Fruit fly (Drosophila melanogaster): ENCODE results near the gene Gr10b.

Gene Gr10b

DNA sequence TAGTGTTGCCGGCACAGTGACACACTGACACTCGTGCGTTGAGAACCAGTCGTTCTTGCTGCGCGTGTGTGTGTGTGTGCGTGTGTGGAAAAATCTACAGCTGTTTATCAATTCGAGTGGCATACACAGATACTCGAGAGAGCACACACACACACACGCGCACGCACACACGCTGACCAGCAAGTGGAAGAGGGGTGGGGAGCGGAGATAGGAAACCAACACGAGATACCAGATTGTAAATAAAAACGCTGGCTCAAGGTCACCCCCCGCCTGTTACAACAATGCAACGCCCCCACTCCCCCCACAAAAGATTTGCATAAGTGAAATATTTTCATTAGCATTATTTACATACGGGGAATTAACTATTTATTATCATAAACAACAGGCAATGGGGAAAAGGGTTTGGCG, 14.3 kb upstream of the Gr10b start (continued):
- TF ChIP-seq mld (GFP tag; IDR thresholded peaks at IDR 0.05; ENCODE audit: partially characterized antibody): no peak
- 0 out of 3 replicates have a peak, but pooled peaks have one; percentile 49 for TF ChIP-seq so (GFP tag; IDR thresholded peaks at IDR 0.05)
- no peak for TF ChIP-seq CG4282 (GFP tag; optimal IDR thresholded peaks at IDR 0.05)
- no peak for TF ChIP-seq z (GFP tag; IDR thresholded peaks at IDR 0.05)
- no peak for TF ChIP-seq CG4360 (GFP tag; IDR thresholded peaks at IDR 0.05)
- no peak for TF ChIP-seq hb (GFP tag; IDR thresholded peaks at IDR 0.05; ENCODE audit: partially characterized antibody)
- TF ChIP-seq Tbp (GFP tag; optimal IDR thresholded peaks at IDR 0.05): no peak
- no peak for TF ChIP-seq CG42726 (GFP tag; IDR thresholded peaks at IDR 0.05; ENCODE audit: partially characterized antibody)
- TF ChIP-seq nau (GFP tag; optimal IDR thresholded peaks at IDR 0.05): peak; percentile 66
- no peak for TF ChIP-seq CG10321 (GFP tag; IDR thresholded peaks at IDR 0.05)
- no peak for TF ChIP-seq Poxn (GFP tag; IDR thresholded peaks at IDR 0.05)
- peak; percentile 20 for TF ChIP-seq CG9727 (GFP tag; optimal IDR thresholded peaks at IDR 0.05)
- TF ChIP-seq ERR (GFP tag; optimal IDR thresholded peaks at IDR 0.05): peak; percentile 80
- peak; percentile 78 for TF ChIP-seq vvl (GFP tag; IDR thresholded peaks at IDR 0.05)
- peak; percentile 5; the same call in 1 of the 3 replicates for TF ChIP-seq row (GFP tag; IDR thresholded peaks at IDR 0.05)
- no peak for TF ChIP-seq CG3847 (GFP tag; IDR thresholded peaks at IDR 0.05)
- TF ChIP-seq sens (GFP tag): no peak
- TF ChIP-seq CG11723 (GFP tag; optimal IDR thresholded peaks at IDR 0.05): peak; percentile 31
- no peak for TF ChIP-seq Hr39 (optimal IDR thresholded peaks at IDR 0.05)
- no peak for TF ChIP-seq unc-4 (GFP tag; IDR thresholded peaks at IDR 0.05; ENCODE audit: partially characterized antibody)
- no peak for TF ChIP-seq CG8089 (GFP tag; optimal IDR thresholded peaks at IDR 0.05)
- TF ChIP-seq Lhr (GFP tag; optimal IDR thresholded peaks at IDR 0.05): peak; percentile 25
- TF ChIP-seq CG11398 (GFP tag; optimal IDR thresholded peaks at IDR 0.05): no peak
- peak; percentile 56 for TF ChIP-seq Blimp-1 (GFP tag; optimal IDR thresholded peaks at IDR 0.05)
- TF ChIP-seq CG12104 (GFP tag; optimal IDR thresholded peaks at IDR 0.05): peak; percentile 6
- TF ChIP-seq CG12155 (GFP tag; optimal IDR thresholded peaks at IDR 0.05): no peak
- TF ChIP-seq CG32532 (GFP tag; IDR thresholded peaks at IDR 0.05): no peak
- TF ChIP-seq onecut (GFP tag; IDR thresholded peaks at IDR 0.05): peak; percentile 25; the same call in 1 of the 2 replicates
- no peak for TF ChIP-seq H2.0 (GFP tag; IDR thresholded peaks at IDR 0.05)
- TF ChIP-seq CG2889 (GFP tag; IDR thresholded peaks at IDR 0.05): no peak
- TF ChIP-seq CG2116 (GFP tag; optimal IDR thresholded peaks at IDR 0.05): no peak
- no peak for TF ChIP-seq en (GFP tag; optimal IDR thresholded peaks at IDR 0.05)
- no peak for TF ChIP-seq CG8388 (GFP tag; optimal IDR thresholded peaks at IDR 0.05)
- no peak for TF ChIP-seq CHES-1-like (GFP tag; optimal IDR thresholded peaks at IDR 0.05)
- peak; percentile 14 for TF ChIP-seq Nf-YC (tag; optimal IDR thresholded peaks at IDR 0.05)
- TF ChIP-seq NfI (GFP tag; optimal IDR thresholded peaks at IDR 0.05): no peak
- TF ChIP-seq mirr (GFP tag; optimal IDR thresholded peaks at IDR 0.05): peak; percentile 80
- TF ChIP-seq Aef1 (GFP tag; IDR thresholded peaks at IDR 0.05): 0 out of 3 replicates have a peak, but pooled peaks have one; percentile 13
- no peak for TF ChIP-seq lmd (GFP tag; IDR thresholded peaks at IDR 0.05)
- TF ChIP-seq CG4617 (GFP tag; optimal IDR thresholded peaks at IDR 0.05; ENCODE audit: borderline replicate concordance): no peak
- TF ChIP-seq da (GFP tag; optimal IDR thresholded peaks at IDR 0.05): no peak
- no peak for TF ChIP-seq sc (optimal IDR thresholded peaks at IDR 0.05)
- TF ChIP-seq sc (GFP tag; optimal IDR thresholded peaks at IDR 0.05): peak; percentile 13
- peak; percentile 25 for TF ChIP-seq fd3F (GFP tag; optimal IDR thresholded peaks at IDR 0.05)
- TF ChIP-seq trh (GFP tag; optimal IDR thresholded peaks at IDR 0.05): no peak
- peak; percentile 20 for TF ChIP-seq fd96Cb (tag; optimal IDR thresholded peaks at IDR 0.05)
- TF ChIP-seq ara (GFP tag; IDR thresholded peaks at IDR 0.05): no peak
- no peak for TF ChIP-seq bowl (GFP tag; IDR thresholded peaks at IDR 0.05)
- TF ChIP-seq rib (GFP tag; IDR thresholded peaks at IDR 0.05): 0 out of 2 replicates have a peak, but pooled peaks have one; percentile 28
- TF ChIP-seq C15 (GFP tag; IDR thresholded peaks at IDR 0.05): no peak
- no peak for TF ChIP-seq H15 (GFP tag; IDR thresholded peaks at IDR 0.05)
- TF ChIP-seq CG1603 (tag; optimal IDR thresholded peaks at IDR 0.05): no peak
